Worm (Caenorhabditis elegans) whole organism, L2 larva: ENCODE measurements around the gene F59B2.15.

Experiments
- ama-1 ChIP-seq: fragments of 150-350 bp; optimal IDR thresholded peaks from 2 replicates; lab custom pipeline; 2018; ENCODE audit warnings: inconsistent platforms
- ceh-82 ChIP-seq: fragments of 150-350 bp; optimal IDR thresholded peaks from 2 replicates; lab custom pipeline; 2014; ENCODE audit warnings: missing biosample characterization, missing genetic modification characterization
- elt-1 ChIP-seq: fragments of 150-350 bp; optimal IDR thresholded peaks from 2 replicates; lab custom pipeline; 2014; ENCODE audit warnings: missing biosample characterization, missing genetic modification characterization
- elt-3 ChIP-seq: sonication (generic microtip); optimal IDR thresholded peaks from 2 replicates; lab custom pipeline; 2017; ENCODE audit warnings: missing biosample characterization, missing genetic modification characterization
- lin-39 ChIP-seq: fragments of 150-350 bp; optimal IDR thresholded peaks from 2 replicates; lab custom pipeline; 2014; ENCODE audit warnings: missing biosample characterization, missing genetic modification reagents, missing genetic modification characterization
- mab-5 ChIP-seq: fragments of 150-350 bp; optimal IDR thresholded peaks from 2 replicates; lab custom pipeline; 2014; ENCODE audit warnings: missing biosample characterization, missing genetic modification characterization
- mdl-1 ChIP-seq, 2 experiments: fragments of 150-350 bp in 1 of 2; sonication (generic microtip) in 1 of 2; optimal IDR thresholded peaks; 2 replicates each; lab custom pipeline; 2017; ENCODE audit warnings: missing biosample characterization in 2 of 2, missing genetic modification characterization in 2 of 2
- nhr-25 ChIP-seq: fragments of 150-350 bp; sonication (generic microtip); optimal IDR thresholded peaks from 3 replicates; lab custom pipeline; 2014; ENCODE audit warnings: missing biosample characterization, missing genetic modification characterization
- unc-62 ChIP-seq: fragments of 150-350 bp; optimal IDR thresholded peaks from 2 replicates; lab custom pipeline; 2014; ENCODE audit warnings: missing biosample characterization, missing genetic modification reagents, missing genetic modification characterization

DNA sequence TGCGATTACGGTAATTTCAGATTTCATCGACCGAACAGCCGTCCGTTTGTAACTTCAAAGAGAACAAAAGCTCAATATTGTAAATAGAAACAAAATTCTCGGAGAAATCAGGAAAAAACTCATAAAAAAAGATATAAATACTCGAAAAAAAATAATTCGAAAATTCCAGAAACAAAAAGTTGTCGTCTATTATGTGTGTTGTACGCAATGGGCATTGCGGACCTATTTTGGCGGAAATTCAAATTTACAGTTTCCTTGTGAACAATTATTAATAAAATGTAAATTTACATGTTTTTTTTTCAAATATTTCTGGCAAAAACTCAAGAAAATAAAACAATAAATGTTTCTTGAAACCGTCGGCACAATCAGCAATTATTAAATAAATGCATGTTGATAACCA, 17.0 kb downstream of the F59B2.15 start:
- TF ChIP-seq mab-5 (tag; lab: Kevin White, UChicago), result no peak
- no peak for TF ChIP-seq elt-3 (tag; lab: Kevin White, UChicago)
- TF ChIP-seq elt-1 (tag; lab: Kevin White, UChicago), result no peak
- no peak for TF ChIP-seq ama-1 (lab: Kevin White, UChicago)
- no peak for TF ChIP-seq lin-39 (tag; lab: Kevin White, UChicago)
- no peak for TF ChIP-seq ceh-82 (tag; lab: Kevin White, UChicago)
- no peak for TF ChIP-seq mdl-1 (tag; optimal IDR thresholded peaks at IDR 0.05; lab: Kevin White, UChicago)
- no peak for TF ChIP-seq unc-62
- no peak for TF ChIP-seq nhr-25 (tag; lab: Kevin White, UChicago)
